Worm (Caenorhabditis elegans) whole organism, midembryonic: ENCODE results near the gene srbc-1.

Experiments used
- T22C8.4 ChIP-seq: fragments of 200-800 bp; sonication (Bioruptor generic); IDR thresholded peaks from 2 replicates; pipeline ENCODE4 v1.3.6; 2022; ENCODE audit warnings: missing genetic modification characterization, missing compliant biosample characterization
- cog-1 ChIP-seq: sonication (generic microtip); optimal IDR thresholded peaks from 2 replicates; lab custom pipeline; 2016; ENCODE audit warnings: missing genetic modification characterization, missing compliant biosample characterization
- flt-1 ChIP-seq: fragments of 200-800 bp; sonication (Bioruptor generic); IDR thresholded peaks from 2 replicates; pipeline ENCODE4 v1.3.6; 2022; ENCODE audit warnings: missing genetic modification characterization, missing compliant biosample characterization
- klf-2 ChIP-seq: fragments of 200-800 bp; sonication (Bioruptor generic); conservative IDR thresholded peaks from 2 replicates; pipeline ENCODE4 v1.3.6; 2022; ENCODE audit warnings: missing genetic modification reagents, missing genetic modification characterization, missing compliant biosample characterization
- med-1 ChIP-seq: sonication (generic microtip); optimal IDR thresholded peaks from 2 replicates; lab custom pipeline; 2017; ENCODE audit warnings: missing genetic modification characterization, mild to moderate bottlenecking, missing compliant biosample characterization, antibody characterized with exemption, missing genetic modification reagents; ENCODE audit not compliant: insufficient read depth
- ref-1 ChIP-seq: fragments of 200-800 bp; sonication (Bioruptor generic); conservative IDR thresholded peaks from 2 replicates; pipeline ENCODE4 v1.3.6; 2022; ENCODE audit warnings: missing genetic modification reagents, missing genetic modification characterization, missing compliant biosample characterization
- tab-1 ChIP-seq: fragments of 200-800 bp; sonication (Bioruptor generic); IDR thresholded peaks from 2 replicates; pipeline ENCODE4 v1.3.6; 2022; ENCODE audit warnings: missing genetic modification characterization, missing compliant biosample characterization
- ztf-23 ChIP-seq: fragments of 200-800 bp; sonication (Bioruptor generic); IDR thresholded peaks from 2 replicates; pipeline ENCODE4 v1.3.6; 2022; ENCODE audit warnings: missing genetic modification reagents, missing genetic modification characterization, missing compliant biosample characterization
- ztf-29 ChIP-seq: fragments of 200-800 bp; sonication (Bioruptor generic); IDR thresholded peaks from 2 replicates; pipeline ENCODE4 v1.3.6; 2022; ENCODE audit warnings: missing genetic modification reagents, missing genetic modification characterization, missing compliant biosample characterization

The srbc-1 gene

ce11 chrV:3332023-3332422, 30.2 kb upstream of the srbc-1 start, which contains the start of gene C17B7.9:
C17B7.9 (minus strand) TSS chrV:3332123.
- no peak for TF ChIP-seq cog-1
- TF ChIP-seq tab-1 (GFP tag; lab: Robert Waterston, UW): no peak
- TF ChIP-seq ztf-29 (GFP tag; lab: Robert Waterston, UW): no peak
- TF ChIP-seq med-1 (GFP tag; lab: Kevin White, UChicago): no peak
- TF ChIP-seq flt-1 (GFP tag; lab: Robert Waterston, UW): no peak
- TF ChIP-seq ref-1 (GFP tag; lab: Robert Waterston, UW): no peak
- no peak for TF ChIP-seq ztf-23
- TF ChIP-seq klf-2: no peak

- TF ChIP-seq klf-2 (no peak), ztf-29 (GFP tag; lab: Robert Waterston, UW) (no peak), flt-1 (GFP tag; lab: Robert Waterston, UW) (no peak), ztf-23 (no peak)
These were observed 22.4 kb upstream of the srbc-1 start, which contains the start of gene C17B7.8 for ce11 chrV:3324178-3324577. C17B7.8 (minus strand) TSS chrV:3324278.

- TF ChIP-seq T22C8.4 (GFP tag; lab: Robert Waterston, UW) (no peak), cog-1 (no peak), ztf-29 (GFP tag; lab: Robert Waterston, UW) (no peak), ztf-23 (no peak), flt-1 (GFP tag; lab: Robert Waterston, UW) (no peak), med-1 (GFP tag; lab: Kevin White, UChicago) (no peak), ref-1 (GFP tag; lab: Robert Waterston, UW) (no peak), klf-2 (no peak), tab-1 (GFP tag; lab: Robert Waterston, UW) (no peak)
These were observed 18.6 kb upstream of the srbc-1 start, which contains the start of gene C17B7.14 for ce11 chrV:3320432-3320831. C17B7.14 (minus strand) TSS chrV:3320532.

- TF ChIP-seq ztf-29 (GFP tag; lab: Robert Waterston, UW): no peak
- TF ChIP-seq cog-1: no peak
- no peak for TF ChIP-seq flt-1 (GFP tag; lab: Robert Waterston, UW)
- no peak for TF ChIP-seq ztf-23
- no peak for TF ChIP-seq tab-1 (GFP tag; lab: Robert Waterston, UW)
- TF ChIP-seq klf-2: no peak
- no peak for TF ChIP-seq T22C8.4 (GFP tag; lab: Robert Waterston, UW)
- no peak for TF ChIP-seq ref-1 (GFP tag; lab: Robert Waterston, UW)
These were observed 18.2 kb upstream of the srbc-1 start, which contains the start of gene F35F10.14 for ce11 chrV:3320005-3320404. F35F10.14 (minus strand) TSS chrV:3320105.

- TF ChIP-seq ztf-23 (no peak), cog-1 (no peak), klf-2 (no peak), flt-1 (GFP tag; lab: Robert Waterston, UW) (no peak), ref-1 (GFP tag; lab: Robert Waterston, UW) (no peak), tab-1 (GFP tag; lab: Robert Waterston, UW) (no peak), ztf-29 (GFP tag; lab: Robert Waterston, UW) (no peak)
These were observed 17.2 kb upstream of the srbc-1 start, which contains the start of gene F35F10.13 for ce11 chrV:3318975-3319374. F35F10.13 (minus strand) TSS chrV:3319075.

ce11 chrV:3316108-3316507, 14.3 kb upstream of the srbc-1 start, which contains the start of gene F35F10.1:
F35F10.1 (plus strand) TSS chrV:3316307.
- TF ChIP-seq ztf-29 (GFP tag; lab: Robert Waterston, UW): no peak
- no peak for TF ChIP-seq cog-1
- no peak for TF ChIP-seq ztf-23
- TF ChIP-seq T22C8.4 (GFP tag; lab: Robert Waterston, UW): no peak
- no peak for TF ChIP-seq med-1 (GFP tag; lab: Kevin White, UChicago)
- TF ChIP-seq klf-2: no peak
- no peak for TF ChIP-seq flt-1 (GFP tag; lab: Robert Waterston, UW)
- TF ChIP-seq tab-1 (GFP tag; lab: Robert Waterston, UW): no peak
- no peak for TF ChIP-seq ref-1 (GFP tag; lab: Robert Waterston, UW)

ce11 chrV:3315308-3315707, 13.5 kb upstream of the srbc-1 start, which contains the start of gene arrd-19:
arrd-19 (minus strand) TSS chrV:3315516.
- no peak for TF ChIP-seq klf-2
- no peak for TF ChIP-seq ztf-23
- no peak for TF ChIP-seq flt-1 (GFP tag; lab: Robert Waterston, UW)
- TF ChIP-seq ref-1 (GFP tag; lab: Robert Waterston, UW): no peak
- TF ChIP-seq med-1 (GFP tag; lab: Kevin White, UChicago): no peak
- no peak for TF ChIP-seq cog-1
- no peak for TF ChIP-seq tab-1 (GFP tag; lab: Robert Waterston, UW)
- no peak for TF ChIP-seq T22C8.4 (GFP tag; lab: Robert Waterston, UW)
- no peak for TF ChIP-seq ztf-29 (GFP tag; lab: Robert Waterston, UW)

- TF ChIP-seq cog-1 (no peak), ztf-23 (no peak), tab-1 (GFP tag; lab: Robert Waterston, UW) (no peak)
These were observed 10.4 kb upstream of the srbc-1 start, which contains the start of gene arrd-18 for ce11 chrV:3312067-3312666. arrd-18 (minus strand) TSS chrV:3312117.

- TF ChIP-seq cog-1 (no peak), flt-1 (GFP tag; lab: Robert Waterston, UW) (no peak), klf-2 (no peak)
These were observed 6.4 kb upstream of the srbc-1 start, which contains the start of gene srbc-3 for ce11 chrV:3308169-3308568. srbc-3 (plus strand) TSS chrV:3308469.

- TF ChIP-seq ztf-29 (GFP tag; lab: Robert Waterston, UW) (no peak), ref-1 (GFP tag; lab: Robert Waterston, UW) (no peak), cog-1 (no peak), tab-1 (GFP tag; lab: Robert Waterston, UW) (no peak), flt-1 (GFP tag; lab: Robert Waterston, UW) (no peak), med-1 (GFP tag; lab: Kevin White, UChicago) (no peak), klf-2 (no peak), T22C8.4 (GFP tag; lab: Robert Waterston, UW) (no peak), ztf-23 (no peak)
These were observed 2.4 kb downstream of the srbc-1 start for ce11 chrV:3299437-3299836.
